Fruit fly (Drosophila melanogaster) whole organism, prepupa: ENCODE measurements around the gene CG8750.

Experiments used
- CG1621 ChIP-seq: fragments of 200-800 bp; sonication (Bioruptor generic); optimal IDR thresholded peaks from 3 replicates; lab custom pipeline; 2018; ENCODE audit warnings: missing biosample characterization, mild to moderate bottlenecking, missing genetic modification characterization
- CG16779 ChIP-seq: fragments of 200-800 bp; sonication (Bioruptor generic); optimal IDR thresholded peaks from 3 replicates; lab custom pipeline; 2017; ENCODE audit warnings: missing biosample characterization, mild to moderate bottlenecking, missing genetic modification characterization
- CG6808 ChIP-seq: fragments of 200-800 bp; sonication (Bioruptor generic); optimal IDR thresholded peaks from 3 replicates; lab custom pipeline; 2017; ENCODE audit warnings: missing biosample characterization, missing genetic modification characterization, mild to moderate bottlenecking, moderate library complexity, missing genetic modification reagents
- CG6854 ChIP-seq: fragments of 200-800 bp; sonication (Bioruptor generic); optimal IDR thresholded peaks from 2 replicates; lab custom pipeline; 2017; ENCODE audit warnings: missing biosample characterization, mild to moderate bottlenecking, missing genetic modification characterization
- CG7368 ChIP-seq: fragments of 200-800 bp; sonication (Bioruptor generic); optimal IDR thresholded peaks from 3 replicates; lab custom pipeline; 2016; ENCODE audit warnings: missing biosample characterization, missing genetic modification characterization
- Gug ChIP-seq: fragments of 200-800 bp; sonication (Bioruptor generic); IDR thresholded peaks from 2 replicates; pipeline ENCODE4 v1.3.6; 2022; ENCODE audit warnings: missing biosample characterization, missing genetic modification characterization
- Met ChIP-seq: fragments of 200-800 bp; sonication (Bioruptor generic); optimal IDR thresholded peaks from 3 replicates; lab custom pipeline; 2016; ENCODE audit warnings: missing biosample characterization, missing genetic modification characterization
- achi ChIP-seq: fragments of 200-800 bp; sonication (Bioruptor generic); optimal IDR thresholded peaks from 3 replicates; lab custom pipeline; 2016; ENCODE audit warnings: missing biosample characterization, missing genetic modification characterization
- acj6 ChIP-seq: fragments of 200-800 bp; sonication (Bioruptor generic); optimal IDR thresholded peaks from 3 replicates; lab custom pipeline; 2016; ENCODE audit warnings: missing biosample characterization, missing genetic modification characterization
- net ChIP-seq: fragments of 200-800 bp; sonication (Bioruptor generic); optimal IDR thresholded peaks from 3 replicates; lab custom pipeline; 2016; ENCODE audit warnings: missing biosample characterization, missing genetic modification characterization
- ss ChIP-seq, 2 experiments: fragments of 200-800 bp; sonication (Bioruptor generic); optimal IDR thresholded peaks; 2 replicates in 1 of 2; 3 replicates in 1 of 2; lab custom pipeline; 2017 to 2018; ENCODE audit warnings: mild to moderate bottlenecking in 2 of 2, missing biosample characterization in 2 of 2, missing genetic modification characterization in 2 of 2, moderate library complexity in 1 of 2

- TF ChIP-seq CG1621 (tag; lab: Kevin White, UChicago) (no peak), achi (no peak), Met (no peak), CG6808 (no peak), CG7368 (GFP tag; lab: Kevin White, UChicago) (no peak), Gug (no peak), net (GFP tag; lab: Kevin White, UChicago) (no peak), CG16779 (tag; lab: Kevin White, UChicago) (no peak), CG6854 (GFP tag; lab: Kevin White, UChicago) (no peak), ss (GFP tag; optimal IDR thresholded peaks at IDR 0.05; lab: Kevin White, UChicago) (no peak), acj6 (GFP tag; lab: Kevin White, UChicago) (no peak)
Measured at dm6 chr3L:13877904-13878303, 35.1 kb upstream of the CG8750 start.
